Worm (Caenorhabditis elegans): ENCODE measurements around the gene arrd-7.

DNA sequence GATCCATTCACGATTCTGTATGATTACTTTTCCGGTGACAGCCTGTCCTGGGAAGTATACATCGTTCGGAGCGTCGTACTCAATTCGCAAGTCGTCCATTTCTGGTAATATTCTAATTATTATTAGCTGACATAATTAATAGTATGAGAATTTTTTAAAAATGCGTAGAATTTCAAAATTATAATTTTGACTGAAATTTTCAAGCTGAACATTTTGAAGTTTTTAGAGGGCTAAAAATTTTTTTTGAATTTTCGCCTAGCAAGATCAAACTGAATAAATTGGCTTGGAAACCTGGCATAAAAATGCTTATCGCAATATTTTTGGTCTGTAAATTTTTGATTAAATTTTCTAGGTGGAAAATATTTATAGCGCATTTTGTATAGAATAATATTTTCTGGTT is at the start of gene arrd-7:
- TF ChIP-seq W03F9.2 (tag; optimal IDR thresholded peaks at IDR 0.05) (no peak), dao-5 (tag; optimal IDR thresholded peaks at IDR 0.05) (no peak), him-1 (tag; optimal IDR thresholded peaks at IDR 0.05) (no peak)

All from whole organism, L4/young adult.